Fruit fly (Drosophila melanogaster) whole organism, embryonic: ENCODE measurements around the gene CG45487.

Experiments used
- Awh ChIP-seq: fragments of 200-800 bp; sonication (Bioruptor generic); IDR thresholded peaks from 2 replicates; pipeline ENCODE4, ENCODE4 v1.3.6; 2022; ENCODE audit warnings: missing biosample characterization, missing genetic modification characterization
- BtbVII ChIP-seq: fragments of 200-800 bp; sonication (Bioruptor generic); optimal IDR thresholded peaks from 3 replicates; lab custom pipeline; 2017; ENCODE audit warnings: missing biosample characterization, mild to moderate bottlenecking, missing genetic modification characterization
- CG10147 ChIP-seq: fragments of 200-800 bp; sonication (Bioruptor generic); optimal IDR thresholded peaks from 2 replicates; lab custom pipeline; 2019; ENCODE audit warnings: missing biosample characterization, mild to moderate bottlenecking, missing genetic modification characterization, moderate library complexity
- CG10431 ChIP-seq: fragments of 200-800 bp; sonication (Bioruptor generic); optimal IDR thresholded peaks from 3 replicates; lab custom pipeline; 2018; ENCODE audit warnings: missing biosample characterization, mild to moderate bottlenecking, missing genetic modification characterization
- CG10654 ChIP-seq: fragments of 200-800 bp; sonication (Bioruptor generic); optimal IDR thresholded peaks from 2 replicates; lab custom pipeline; 2016; ENCODE audit warnings: missing biosample characterization, missing genetic modification characterization
- CG12219 ChIP-seq: fragments of 200-800 bp; sonication (Bioruptor generic); optimal IDR thresholded peaks from 3 replicates; lab custom pipeline; 2018; ENCODE audit warnings: missing biosample characterization, mild to moderate bottlenecking, missing genetic modification characterization
- CG13287 ChIP-seq: fragments of 200-800 bp; sonication (Bioruptor generic); IDR thresholded peaks from 2 replicates; pipeline ENCODE4 v1.3.6; 2022; ENCODE audit warnings: missing biosample characterization, missing genetic modification characterization; ENCODE audit not compliant: partially characterized antibody
- CG16815 ChIP-seq: fragments of 200-800 bp; sonication (Bioruptor generic); optimal IDR thresholded peaks from 3 replicates; lab custom pipeline; 2017; ENCODE audit warnings: missing biosample characterization, mild to moderate bottlenecking, missing genetic modification characterization
- CG17186 ChIP-seq: fragments of 200-800 bp; sonication (Bioruptor generic); optimal IDR thresholded peaks from 3 replicates; lab custom pipeline; 2017; ENCODE audit warnings: missing biosample characterization, missing genetic modification reagents, missing genetic modification characterization
- CG17568 ChIP-seq: fragments of 200-800 bp; sonication (Bioruptor generic); optimal IDR thresholded peaks from 2 replicates; lab custom pipeline; 2018; ENCODE audit warnings: missing biosample characterization, mild to moderate bottlenecking, missing genetic modification characterization, moderate library complexity
- CG1792 ChIP-seq: fragments of 200-800 bp; sonication (Bioruptor generic); optimal IDR thresholded peaks from 2 replicates; lab custom pipeline; 2016; ENCODE audit warnings: missing biosample characterization, missing genetic modification characterization
- CG2889 ChIP-seq: fragments of 200-800 bp; sonication (Bioruptor generic); IDR thresholded peaks from 3 replicates; pipeline ENCODE4 v1.3.6; 2022; ENCODE audit warnings: missing biosample characterization, missing genetic modification characterization
- CG31224 ChIP-seq: fragments of 200-800 bp; sonication (Bioruptor generic); IDR thresholded peaks from 2 replicates; pipeline ENCODE4 v1.3.6; 2022; ENCODE audit warnings: missing biosample characterization, missing genetic modification characterization
- CG3847 ChIP-seq: fragments of 200-800 bp; sonication (Bioruptor generic); IDR thresholded peaks from 2 replicates; pipeline ENCODE4 v1.3.6; 2022; ENCODE audit warnings: missing biosample characterization, missing genetic modification characterization
- CG4404 ChIP-seq: fragments of 200-800 bp; sonication (Bioruptor generic); IDR thresholded peaks from 2 replicates; pipeline ENCODE4 v1.3.6; 2022; ENCODE audit warnings: missing biosample characterization, missing genetic modification characterization
- CG4854 ChIP-seq: fragments of 200-800 bp; sonication (Bioruptor generic); optimal IDR thresholded peaks from 2 replicates; lab custom pipeline; 2016; ENCODE audit warnings: missing biosample characterization, missing genetic modification characterization, inconsistent platforms
- CG5953 ChIP-seq: fragments of 200-800 bp; sonication (Bioruptor generic); IDR thresholded peaks from 2 replicates; pipeline ENCODE4 v1.3.6; 2022; ENCODE audit warnings: missing biosample characterization, missing genetic modification characterization
- Ets65A ChIP-seq: fragments of 200-800 bp; sonication (Bioruptor generic); peaks from one replicate; lab custom pipeline; 2016; ENCODE audit warnings: missing biosample characterization, missing genetic modification characterization
- Myb ChIP-seq: fragments of 200-800 bp; sonication (Bioruptor generic); optimal IDR thresholded peaks from 2 replicates; lab custom pipeline; 2016; ENCODE audit warnings: missing biosample characterization, missing genetic modification characterization
- Neu2 ChIP-seq: fragments of 200-800 bp; sonication (Bioruptor generic); optimal IDR thresholded peaks from 3 replicates; lab custom pipeline; 2016; ENCODE audit warnings: missing biosample characterization, missing genetic modification characterization, borderline replicate concordance
- Ssrp ChIP-seq: fragments of 200-800 bp; sonication (Bioruptor generic); optimal IDR thresholded peaks from 2 replicates; lab custom pipeline; 2018; ENCODE audit warnings: missing biosample characterization, mild to moderate bottlenecking, missing genetic modification characterization, moderate library complexity
- bsh ChIP-seq, 2 experiments: fragments of 200-800 bp; sonication (Bioruptor generic); optimal IDR thresholded peaks; 2 replicates each; lab custom pipeline; 2017 to 2018; ENCODE audit warnings: mild to moderate bottlenecking in 2 of 2, missing biosample characterization in 2 of 2, missing genetic modification characterization in 2 of 2, moderate library complexity in 1 of 2
- cad ChIP-seq: fragments of >200 bp; optimal IDR thresholded peaks from 2 replicates; lab custom pipeline; 2017; ENCODE audit warnings: missing biosample characterization, missing genetic modification characterization
- chm ChIP-seq: fragments of 200-800 bp; sonication (Bioruptor generic); IDR thresholded peaks from 2 replicates; pipeline ENCODE4 v1.3.6; 2022; ENCODE audit warnings: missing biosample characterization, missing genetic modification characterization
- croc ChIP-seq: fragments of 200-800 bp; sonication (Bioruptor generic); conservative IDR thresholded peaks from 3 replicates; pipeline ENCODE4 v1.3.6; 2022; ENCODE audit warnings: missing biosample characterization, missing genetic modification characterization
- dati ChIP-seq: fragments of 200-800 bp; sonication (Bioruptor generic); IDR thresholded peaks from 2 replicates; pipeline ENCODE4 v1.3.6; 2022; ENCODE audit warnings: missing biosample characterization, missing genetic modification characterization
- eyg ChIP-seq: fragments of 200-800 bp; sonication (Bioruptor generic); optimal IDR thresholded peaks from 3 replicates; lab custom pipeline; 2016; ENCODE audit warnings: missing biosample characterization, missing genetic modification characterization
- gsb-n ChIP-seq: fragments of 200-800 bp; sonication (Bioruptor generic); optimal IDR thresholded peaks from 3 replicates; lab custom pipeline; 2018; ENCODE audit warnings: missing biosample characterization, mild to moderate bottlenecking, missing genetic modification characterization
- hb ChIP-seq: fragments of 200-800 bp; sonication (Bioruptor generic); IDR thresholded peaks from 3 replicates; pipeline ENCODE4 v1.3.6; 2022; ENCODE audit warnings: missing biosample characterization, missing genetic modification characterization; ENCODE audit not compliant: partially characterized antibody
- kni ChIP-seq: fragments of 200-800 bp; sonication (Bioruptor generic); optimal IDR thresholded peaks from 3 replicates; lab custom pipeline; 2017; ENCODE audit warnings: mild to moderate bottlenecking, missing biosample characterization, missing genetic modification reagents, missing genetic modification characterization
- lola ChIP-seq, 3 experiments: fragments of >200 bp in 2 of 3; fragments of 200-800 bp in 1 of 3; sonication (Bioruptor generic) in 1 of 3; optimal IDR thresholded peaks; 2 replicates each; lab custom pipeline; 2017 to 2019; ENCODE audit warnings: missing biosample characterization in 3 of 3, missing genetic modification characterization in 3 of 3, mild to moderate bottlenecking in 1 of 3, moderate library complexity in 1 of 3
- lov ChIP-seq, 2 experiments: fragments of 200-800 bp in 1 of 2; fragments of >200 bp in 1 of 2; sonication (Bioruptor generic) in 1 of 2; IDR thresholded peaks in 1 of 2; optimal IDR thresholded peaks in 1 of 2; 2 replicates in 1 of 2; 3 replicates in 1 of 2; pipeline versions ENCODE4 v1.3.6 to Lab custom; 2017 to 2022; ENCODE audit warnings: missing biosample characterization in 1 of 2, missing genetic modification characterization in 1 of 2
- mirr ChIP-seq: fragments of 200-800 bp; sonication (Bioruptor generic); optimal IDR thresholded peaks from 3 replicates; lab custom pipeline; 2018; ENCODE audit warnings: missing biosample characterization, mild to moderate bottlenecking, missing genetic modification characterization
- oc ChIP-seq: fragments of 200-800 bp; sonication (Bioruptor generic); optimal IDR thresholded peaks from 2 replicates; lab custom pipeline; 2018; ENCODE audit warnings: missing biosample characterization, mild to moderate bottlenecking, missing genetic modification characterization, moderate library complexity
- onecut ChIP-seq: fragments of 200-800 bp; sonication (Bioruptor generic); IDR thresholded peaks from 2 replicates; pipeline ENCODE4 v1.3.6; 2022; ENCODE audit warnings: missing biosample characterization, missing genetic modification characterization
- phol ChIP-seq: fragments of 200-800 bp; sonication (Bioruptor generic); optimal IDR thresholded peaks from 3 replicates; lab custom pipeline; 2018; ENCODE audit warnings: missing biosample characterization, mild to moderate bottlenecking, missing genetic modification characterization, moderate library complexity
- pnt ChIP-seq: fragments of 200-800 bp; sonication (Bioruptor generic); optimal IDR thresholded peaks from 3 replicates; lab custom pipeline; 2016; ENCODE audit warnings: missing biosample characterization, missing genetic modification characterization
- prd ChIP-seq, 3 experiments: fragments of >200 bp in 2 of 3; fragments of 200-800 bp in 1 of 3; sonication (Bioruptor generic) in 1 of 3; optimal IDR thresholded peaks in 2 of 3; IDR thresholded peaks in 1 of 3; 2 replicates in 2 of 3; 3 replicates in 1 of 3; pipeline versions ENCODE4 v1.3.6 to Lab custom; 2017 to 2022; ENCODE audit warnings: missing biosample characterization in 1 of 3, missing genetic modification characterization in 1 of 3
- rib ChIP-seq: fragments of 200-800 bp; sonication (Bioruptor generic); IDR thresholded peaks from 2 replicates; pipeline ENCODE4 v1.3.6; 2022; ENCODE audit warnings: missing biosample characterization, missing genetic modification characterization
- sc ChIP-seq, 3 experiments: fragments of >200 bp in 2 of 3; fragments of 200-800 bp in 1 of 3; sonication (Bioruptor generic) in 1 of 3; optimal IDR thresholded peaks; 2 replicates in 2 of 3; 3 replicates in 1 of 3; lab custom pipeline; 2017; ENCODE audit warnings: mild to moderate bottlenecking in 1 of 3, missing biosample characterization in 1 of 3, missing genetic modification characterization in 1 of 3, missing genetic modification reagents in 1 of 3
- schlank ChIP-seq: fragments of 200-800 bp; sonication (Bioruptor generic); optimal IDR thresholded peaks from 2 replicates; lab custom pipeline; 2018; ENCODE audit warnings: missing biosample characterization, mild to moderate bottlenecking, missing genetic modification characterization
- sd ChIP-seq: fragments of 200-800 bp; sonication (Bioruptor generic); optimal IDR thresholded peaks from 3 replicates; lab custom pipeline; 2018; ENCODE audit warnings: missing biosample characterization, mild to moderate bottlenecking, missing genetic modification characterization, moderate library complexity
- sens ChIP-seq: fragments of 200-800 bp; sonication (Bioruptor generic); peaks from one replicate; lab custom pipeline; 2016; ENCODE audit warnings: missing biosample characterization, missing genetic modification characterization
- sens-2 ChIP-seq: fragments of 200-800 bp; sonication (Bioruptor generic); IDR thresholded peaks from 2 replicates; pipeline ENCODE4 v1.3.6; 2022; ENCODE audit warnings: missing biosample characterization, missing genetic modification characterization
- sima ChIP-seq: fragments of 200-800 bp; sonication (Bioruptor generic); optimal IDR thresholded peaks from 2 replicates; lab custom pipeline; 2016; ENCODE audit warnings: missing biosample characterization, missing genetic modification characterization
- sob ChIP-seq: fragments of 200-800 bp; sonication (Bioruptor generic); IDR thresholded peaks from 2 replicates; pipeline ENCODE4 v1.3.6; 2022; ENCODE audit warnings: missing biosample characterization, missing genetic modification characterization
- tx ChIP-seq: fragments of 200-800 bp; sonication (Bioruptor generic); optimal IDR thresholded peaks from 2 replicates; lab custom pipeline; 2016; ENCODE audit warnings: missing biosample characterization, missing genetic modification characterization
- wdn ChIP-seq: fragments of 200-800 bp; sonication (Bioruptor generic); IDR thresholded peaks from 2 replicates; pipeline ENCODE4 v1.3.6; 2022; ENCODE audit warnings: missing biosample characterization, missing genetic modification characterization

Gene CG45487

DNA sequence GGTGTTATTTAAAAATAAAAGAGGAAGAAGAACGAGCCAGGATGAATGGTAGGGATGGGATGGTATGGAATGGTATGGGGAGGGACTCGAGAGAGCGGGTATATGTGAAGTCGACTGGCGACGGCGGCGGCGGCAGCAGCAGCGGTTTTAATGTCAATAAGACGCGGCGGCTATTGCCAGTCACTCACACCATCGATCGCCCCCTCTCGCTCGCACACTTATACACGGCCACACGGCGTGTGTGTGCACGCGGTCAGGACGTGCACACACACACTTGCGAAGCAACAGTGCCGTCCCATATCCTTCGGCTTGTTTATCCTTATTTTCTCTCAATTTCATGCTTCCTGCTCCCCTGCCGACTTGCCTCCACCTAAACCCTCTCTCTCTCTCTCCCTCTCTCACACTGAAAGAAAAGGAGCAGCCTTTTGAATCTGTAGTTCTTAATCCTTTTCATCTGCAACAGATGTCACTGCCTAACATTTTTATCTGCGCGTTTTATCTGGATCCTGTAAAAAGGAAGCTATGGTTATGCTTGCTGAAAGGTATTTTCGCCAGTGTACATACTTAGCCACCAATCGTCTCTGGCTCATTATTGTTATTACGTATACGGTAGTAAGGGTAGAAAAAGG lies 25.8 kb downstream of the CG45487 start (continued):
- TF ChIP-seq oc (tag; lab: Kevin White, UChicago) (peak; percentile 79), schlank (tag; lab: Kevin White, UChicago) (peak; percentile 77), CG12219 (GFP tag; lab: Kevin White, UChicago) (peak; percentile 79), CG3847 (GFP tag; lab: Robert Waterston, UW) (peak; percentile 79), tx (GFP tag; lab: Kevin White, UChicago) (peak; percentile 83), sima (GFP tag; lab: Kevin White, UChicago) (peak; percentile 68), CG13287 (no peak), CG4854 (peak; percentile 60), CG10654 (GFP tag; lab: Kevin White, UChicago) (peak; percentile 83), lov (optimal IDR thresholded peaks at IDR 0.05; lab: Kevin White, UChicago) (no peak), lov (GFP tag; IDR thresholded peaks at IDR 0.05; lab: Robert Waterston, UW) (peak; percentile 78; the same call in 2 of the 3 replicates), Myb (peak; percentile 72), wdn (peak; percentile 75), Neu2 (peak; percentile 78), sc (optimal IDR thresholded peaks at IDR 0.05; lab: Kevin White, UChicago) (no peak), sc (GFP tag; optimal IDR thresholded peaks at IDR 0.05; lab: Kevin White, UChicago) (peak; percentile 60), CG16815 (GFP tag; lab: Kevin White, UChicago) (peak; percentile 88), CG17568 (GFP tag; lab: Kevin White, UChicago) (peak; percentile 76), prd (optimal IDR thresholded peaks at IDR 0.05; lab: Kevin White, UChicago) (no peak), prd (GFP tag; IDR thresholded peaks at IDR 0.05; lab: Robert Waterston, UW) (peak; percentile 94), CG5953 (peak; percentile 39; the same call in 1 of the 2 replicates), hb (GFP tag; lab: Robert Waterston, UW) (no peak), BtbVII (GFP tag; lab: Kevin White, UChicago) (peak; percentile 71), gsb-n (peak; percentile 81), pnt (GFP tag; lab: Kevin White, UChicago) (peak; percentile 91), dati (GFP tag; lab: Robert Waterston, UW) (no peak; the same call in 1 of the 2 replicates), Awh (peak; percentile 79), lola (GFP tag; optimal IDR thresholded peaks at IDR 0.05; lab: Kevin White, UChicago) (peak in 1 of 3 experiments; percentile 85), CG2889 (peak; percentile 75), mirr (GFP tag; lab: Kevin White, UChicago) (peak; percentile 29), cad (GFP tag; lab: Kevin White, UChicago) (no peak), croc (GFP tag; lab: Robert Waterston, UW) (peak; percentile 72), kni (no peak), CG10431 (no peak), phol (tag; lab: Kevin White, UChicago) (peak; percentile 79), CG17186 (peak; percentile 23), CG1792 (GFP tag; lab: Kevin White, UChicago) (peak; percentile 76), sens (peak; percentile 99), sens-2 (GFP tag; lab: Robert Waterston, UW) (peak; percentile 75), onecut (peak; percentile 75), bsh (GFP tag; optimal IDR thresholded peaks at IDR 0.05; lab: Kevin White, UChicago) (peak in 1 of 2 experiments; percentile 85), CG10147 (GFP tag; lab: Kevin White, UChicago) (peak; percentile 78), eyg (GFP tag; lab: Kevin White, UChicago) (peak; percentile 64), CG31224 (GFP tag; lab: Robert Waterston, UW) (peak; percentile 73), chm (GFP tag; lab: Robert Waterston, UW) (peak; percentile 82), sob (peak; percentile 85), CG4404 (peak; percentile 92), Ssrp (tag; lab: Kevin White, UChicago) (peak; percentile 83), Ets65A (GFP tag; lab: Kevin White, UChicago) (peak; percentile 97), rib (peak; percentile 79), sd (tag; lab: Kevin White, UChicago) (peak; percentile 89)
